Worm (Caenorhabditis elegans) whole organism, L2 larva: ENCODE measurements around the gene sfxn-1.4.

Experiments used
- C34F6.9 ChIP-seq: fragments of 150-350 bp; optimal IDR thresholded peaks from 2 replicates; lab custom pipeline; 2014; ENCODE audit warnings: missing biosample characterization, missing genetic modification characterization
- F13H6.1 ChIP-seq: sonication (generic microtip); optimal IDR thresholded peaks from 2 replicates; lab custom pipeline; 2016; ENCODE audit warnings: missing genetic modification characterization, missing compliant biosample characterization
- R02D3.7 ChIP-seq: fragments of 150-350 bp; optimal IDR thresholded peaks from 2 replicates; lab custom pipeline; 2014; ENCODE audit warnings: missing biosample characterization, missing genetic modification characterization
- Y55F3AM.14 ChIP-seq: fragments of 200-800 bp; sonication (Bioruptor generic); optimal IDR thresholded peaks from 2 replicates; lab custom pipeline; 2018; ENCODE audit warnings: mild to moderate bottlenecking, missing genetic modification characterization, missing compliant biosample characterization
- ZK546.5 ChIP-seq: sonication (generic microtip); optimal IDR thresholded peaks from 2 replicates; lab custom pipeline; 2017; ENCODE audit warnings: missing biosample characterization, missing genetic modification characterization
- alr-1 ChIP-seq: fragments of 150-350 bp; optimal IDR thresholded peaks from 2 replicates; lab custom pipeline; 2014; ENCODE audit warnings: missing biosample characterization, missing genetic modification characterization
- aly-2 ChIP-seq: fragments of 150-350 bp; optimal IDR thresholded peaks from 2 replicates; lab custom pipeline; 2014; ENCODE audit warnings: missing biosample characterization, missing genetic modification characterization
- ama-1 ChIP-seq: fragments of 150-350 bp; optimal IDR thresholded peaks from 2 replicates; lab custom pipeline; 2018; ENCODE audit warnings: inconsistent platforms
- ceh-82 ChIP-seq: fragments of 150-350 bp; optimal IDR thresholded peaks from 2 replicates; lab custom pipeline; 2014; ENCODE audit warnings: missing biosample characterization, missing genetic modification characterization
- crh-2 ChIP-seq: sonication (generic microtip); optimal IDR thresholded peaks from 2 replicates; lab custom pipeline; 2017; ENCODE audit warnings: missing biosample characterization, missing genetic modification characterization
- dmd-4 ChIP-seq: sonication (generic microtip); optimal IDR thresholded peaks from 2 replicates; lab custom pipeline; 2017; ENCODE audit warnings: missing biosample characterization, missing genetic modification characterization
- egl-27 ChIP-seq: sonication (generic microtip); optimal IDR thresholded peaks from 3 replicates; lab custom pipeline; 2017; ENCODE audit warnings: missing biosample characterization, missing genetic modification reagents, missing genetic modification characterization
- elt-1 ChIP-seq: fragments of 150-350 bp; optimal IDR thresholded peaks from 2 replicates; lab custom pipeline; 2014; ENCODE audit warnings: missing biosample characterization, missing genetic modification characterization
- elt-3 ChIP-seq: sonication (generic microtip); optimal IDR thresholded peaks from 2 replicates; lab custom pipeline; 2017; ENCODE audit warnings: missing biosample characterization, missing genetic modification characterization
- fos-1 ChIP-seq: fragments of 150-350 bp; optimal IDR thresholded peaks from 2 replicates; lab custom pipeline; 2014; ENCODE audit warnings: missing biosample characterization, missing genetic modification characterization
- gmeb-1 ChIP-seq: fragments of 150-350 bp; optimal IDR thresholded peaks from 2 replicates; lab custom pipeline; 2014; ENCODE audit warnings: missing biosample characterization, missing genetic modification characterization
- lin-11 ChIP-seq: fragments of 150-350 bp; sonication (generic microtip); optimal IDR thresholded peaks from 2 replicates; lab custom pipeline; 2014; ENCODE audit warnings: missing biosample characterization, missing genetic modification characterization, inconsistent platforms, mixed read lengths
- lin-13 ChIP-seq: fragments of 150-350 bp; optimal IDR thresholded peaks from 2 replicates; lab custom pipeline; 2014; ENCODE audit warnings: missing biosample characterization, missing genetic modification reagents, missing genetic modification characterization
- lin-39 ChIP-seq: fragments of 150-350 bp; optimal IDR thresholded peaks from 2 replicates; lab custom pipeline; 2014; ENCODE audit warnings: missing biosample characterization, missing genetic modification reagents, missing genetic modification characterization
- lsy-2 ChIP-seq, 2 experiments: fragments of 150-350 bp in 1 of 2; sonication (generic microtip) in 1 of 2; optimal IDR thresholded peaks; 2 replicates each; lab custom pipeline; 2014 to 2017; ENCODE audit warnings: missing biosample characterization in 2 of 2, missing genetic modification characterization in 2 of 2
- mbf-1 ChIP-seq: sonication (generic microtip); optimal IDR thresholded peaks from 2 replicates; lab custom pipeline; 2017; ENCODE audit warnings: missing biosample characterization, missing genetic modification characterization
- mdl-1 ChIP-seq, 2 experiments: fragments of 150-350 bp in 1 of 2; sonication (generic microtip) in 1 of 2; optimal IDR thresholded peaks; 2 replicates each; lab custom pipeline; 2017; ENCODE audit warnings: missing biosample characterization in 2 of 2, missing genetic modification characterization in 2 of 2
- nhr-10 ChIP-seq: sonication (generic microtip); optimal IDR thresholded peaks from 2 replicates; lab custom pipeline; 2017; ENCODE audit warnings: missing biosample characterization, missing genetic modification characterization
- nhr-11 ChIP-seq: fragments of 150-350 bp; optimal IDR thresholded peaks from 2 replicates; lab custom pipeline; 2014; ENCODE audit warnings: missing biosample characterization, missing genetic modification characterization
- nhr-12 ChIP-seq: fragments of 150-350 bp; optimal IDR thresholded peaks from 2 replicates; lab custom pipeline; 2014; ENCODE audit warnings: missing biosample characterization, missing genetic modification characterization
- nhr-129 ChIP-seq: fragments of 150-350 bp; optimal IDR thresholded peaks from 2 replicates; lab custom pipeline; 2014; ENCODE audit warnings: missing biosample characterization, missing genetic modification characterization
- nhr-21 ChIP-seq: fragments of 150-350 bp; optimal IDR thresholded peaks from 2 replicates; lab custom pipeline; 2014; ENCODE audit warnings: missing biosample characterization, missing genetic modification characterization
- nhr-23 ChIP-seq: fragments of 150-350 bp; optimal IDR thresholded peaks from 2 replicates; lab custom pipeline; 2014; ENCODE audit warnings: missing biosample characterization, missing genetic modification reagents, missing genetic modification characterization
- nhr-237 ChIP-seq: fragments of 150-350 bp; optimal IDR thresholded peaks from 2 replicates; lab custom pipeline; 2014; ENCODE audit warnings: missing biosample characterization, missing genetic modification characterization
- nhr-25 ChIP-seq: fragments of 150-350 bp; sonication (generic microtip); optimal IDR thresholded peaks from 3 replicates; lab custom pipeline; 2014; ENCODE audit warnings: missing biosample characterization, missing genetic modification characterization
- nhr-6 ChIP-seq: fragments of 150-350 bp; optimal IDR thresholded peaks from 2 replicates; lab custom pipeline; 2014; ENCODE audit warnings: missing biosample characterization, missing genetic modification characterization
- nhr-77 ChIP-seq: fragments of 150-350 bp; optimal IDR thresholded peaks from 2 replicates; lab custom pipeline; 2014; ENCODE audit warnings: missing biosample characterization, missing genetic modification characterization
- peb-1 ChIP-seq: fragments of 150-350 bp; optimal IDR thresholded peaks from 2 replicates; lab custom pipeline; 2014; ENCODE audit warnings: missing biosample characterization, missing genetic modification characterization
- sem-4 ChIP-seq: fragments of 150-350 bp; optimal IDR thresholded peaks from 2 replicates; lab custom pipeline; 2014; ENCODE audit warnings: missing biosample characterization, missing genetic modification reagents, missing genetic modification characterization
- skn-1 ChIP-seq: sonication (generic microtip); optimal IDR thresholded peaks from 2 replicates; lab custom pipeline; 2017; ENCODE audit warnings: missing biosample characterization, missing genetic modification characterization
- sma-9 ChIP-seq, 2 experiments: fragments of 150-350 bp in 1 of 2; sonication (generic microtip) in 1 of 2; optimal IDR thresholded peaks; 2 replicates each; lab custom pipeline; 2014 to 2016; ENCODE audit warnings: missing genetic modification characterization in 2 of 2, mild to moderate bottlenecking in 1 of 2, missing biosample characterization in 1 of 2, missing compliant biosample characterization in 1 of 2, missing genetic modification reagents in 1 of 2, moderate library complexity in 1 of 2
- snpc-4 ChIP-seq: fragments of 150-350 bp; optimal IDR thresholded peaks from 2 replicates; lab custom pipeline; 2014; ENCODE audit warnings: missing biosample characterization, missing genetic modification characterization
- unc-39 ChIP-seq: fragments of 150-350 bp; optimal IDR thresholded peaks from 2 replicates; lab custom pipeline; 2014; ENCODE audit warnings: missing biosample characterization, missing genetic modification characterization
- unc-55 ChIP-seq: fragments of 150-350 bp; sonication (generic microtip); optimal IDR thresholded peaks from 3 replicates; lab custom pipeline; 2014; ENCODE audit warnings: missing biosample characterization, missing genetic modification reagents, missing genetic modification characterization
- unc-62 ChIP-seq: fragments of 150-350 bp; optimal IDR thresholded peaks from 2 replicates; lab custom pipeline; 2014; ENCODE audit warnings: missing biosample characterization, missing genetic modification reagents, missing genetic modification characterization
- zag-1 ChIP-seq: fragments of 150-350 bp; optimal IDR thresholded peaks from 2 replicates; lab custom pipeline; 2014; ENCODE audit warnings: missing biosample characterization, missing genetic modification characterization
- ztf-1 ChIP-seq: fragments of 200-800 bp; sonication (Bioruptor generic); conservative IDR thresholded peaks from 2 replicates; pipeline ENCODE4 v1.3.6; 2022; ENCODE audit warnings: missing genetic modification characterization, missing compliant biosample characterization
- ztf-11 ChIP-seq: sonication (generic microtip); optimal IDR thresholded peaks from 2 replicates; lab custom pipeline; 2017; ENCODE audit warnings: missing biosample characterization, missing genetic modification characterization
- ztf-4 ChIP-seq: fragments of 150-350 bp; optimal IDR thresholded peaks from 2 replicates; lab custom pipeline; 2014; ENCODE audit warnings: missing biosample characterization, missing genetic modification characterization

sfxn-1.4 gene

ce11 chrII:11727438-11727837 is 46.4 kb upstream of the sfxn-1.4 start:
- no peak for TF ChIP-seq aly-2 (tag; lab: Kevin White, UChicago)
- no peak for TF ChIP-seq nhr-25
- no peak for TF ChIP-seq mdl-1 (tag; optimal IDR thresholded peaks at IDR 0.05; lab: Kevin White, UChicago)
- TF ChIP-seq sem-4 (tag; lab: Kevin White, UChicago) = no peak
- TF ChIP-seq ztf-1 = no peak
- TF ChIP-seq lsy-2 (tag; optimal IDR thresholded peaks at IDR 0.05; lab: Kevin White, UChicago) = no peak

DNA sequence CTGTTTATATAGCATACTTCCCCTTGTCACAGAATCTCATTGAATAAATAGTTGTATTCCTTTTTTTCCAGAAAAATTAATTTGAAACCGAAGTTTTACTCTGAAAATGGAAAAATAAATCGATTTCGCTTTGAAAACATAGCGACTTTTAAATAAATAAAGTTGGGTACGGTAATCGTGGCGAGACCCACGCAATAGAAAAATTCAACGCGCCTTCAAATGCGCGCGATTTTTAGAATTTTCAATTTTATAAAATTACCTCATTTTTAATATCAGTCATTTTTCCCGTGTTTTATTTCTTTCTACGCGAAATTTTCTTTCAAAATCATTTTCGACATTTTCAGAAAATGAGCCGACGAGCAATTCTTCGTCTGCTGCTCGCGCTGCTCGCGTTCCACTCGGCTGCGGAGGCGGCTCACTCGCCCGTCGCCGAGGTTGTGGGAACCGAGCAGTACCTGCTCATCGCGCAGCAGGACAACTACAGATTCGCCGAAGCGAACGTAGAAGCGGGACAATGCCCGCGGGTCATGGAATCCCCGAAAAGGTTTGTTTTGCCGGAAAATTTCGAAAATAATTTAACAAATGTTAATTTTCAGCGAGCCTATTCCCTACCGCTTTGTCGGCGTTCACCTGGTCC is 45.6 kb upstream of the sfxn-1.4 start, which contains the start of gene F13D12.5:
Gene F13D12.5 (plus strand): TSS at position 345 of the 637 bp plus-strand sequence.
- peak; percentile 38 for TF ChIP-seq ztf-4
- TF ChIP-seq nhr-11 = no peak

ce11 chrII:11725615-11726014 is 44.6 kb upstream of the sfxn-1.4 start:
- no peak for TF ChIP-seq nhr-129 (tag; lab: Kevin White, UChicago)
- no peak for TF ChIP-seq gmeb-1 (tag; lab: Kevin White, UChicago)
- TF ChIP-seq nhr-25 = no peak
- TF ChIP-seq alr-1 = no peak
- no peak for TF ChIP-seq elt-3 (tag; lab: Kevin White, UChicago)
- no peak for TF ChIP-seq elt-1 (tag; lab: Kevin White, UChicago)
- no peak for TF ChIP-seq crh-2
- TF ChIP-seq C34F6.9 (tag; lab: Kevin White, UChicago) = no peak
- TF ChIP-seq nhr-237 = no peak
- TF ChIP-seq Y55F3AM.14 (GFP tag; lab: Kevin White, UChicago) = no peak
- TF ChIP-seq unc-62 = no peak
- TF ChIP-seq lin-11 (tag; lab: Kevin White, UChicago) = no peak
- TF ChIP-seq lsy-2 (tag; optimal IDR thresholded peaks at IDR 0.05; lab: Kevin White, UChicago) = no peak
- no peak for TF ChIP-seq snpc-4 (tag; lab: Kevin White, UChicago)
- TF ChIP-seq R02D3.7 (tag; lab: Kevin White, UChicago) = no peak
- TF ChIP-seq skn-1 (tag; lab: Kevin White, UChicago) = no peak
- no peak for TF ChIP-seq ztf-4
- TF ChIP-seq F13H6.1 (tag; lab: Kevin White, UChicago) = no peak

- TF ChIP-seq elt-1 (tag; lab: Kevin White, UChicago) (no peak), nhr-237 (no peak), nhr-10 (no peak), unc-39 (tag; lab: Kevin White, UChicago) (no peak), egl-27 (tag; lab: Kevin White, UChicago) (peak; percentile 41), nhr-129 (tag; lab: Kevin White, UChicago) (peak; percentile 42), nhr-6 (tag; lab: Kevin White, UChicago) (peak; percentile 26), skn-1 (tag; lab: Kevin White, UChicago) (no peak), unc-55 (GFP tag; lab: Kevin White, UChicago) (peak; percentile 1), lsy-2 (tag; optimal IDR thresholded peaks at IDR 0.05; lab: Kevin White, UChicago) (peak in 1 of 2 experiments; percentile 65), ztf-1 (no peak), crh-2 (peak; percentile 64), ztf-4 (no peak), nhr-21 (tag; lab: Kevin White, UChicago) (no peak), lin-11 (tag; lab: Kevin White, UChicago) (no peak), lin-39 (tag; lab: Kevin White, UChicago) (no peak), ama-1 (lab: Kevin White, UChicago) (no peak), mbf-1 (no peak), sma-9 (GFP tag; optimal IDR thresholded peaks at IDR 0.05; lab: Kevin White, UChicago) (peak; percentile 48), sma-9 (tag; optimal IDR thresholded peaks at IDR 0.05; lab: Kevin White, UChicago) (no peak), zag-1 (tag; lab: Kevin White, UChicago) (peak; percentile 55), alr-1 (no peak), ztf-11 (no peak), mdl-1 (tag; optimal IDR thresholded peaks at IDR 0.05; lab: Kevin White, UChicago) (peak; percentile 4 to 13), gmeb-1 (tag; lab: Kevin White, UChicago) (no peak), lin-13 (GFP tag; lab: Kevin White, UChicago) (peak; percentile 3), fos-1 (tag; lab: Kevin White, UChicago) (peak; percentile 10), nhr-23 (tag; lab: Kevin White, UChicago) (no peak), R02D3.7 (tag; lab: Kevin White, UChicago) (no peak), ceh-82 (no peak), snpc-4 (tag; lab: Kevin White, UChicago) (no peak), nhr-12 (tag; lab: Kevin White, UChicago) (no peak), C34F6.9 (tag; lab: Kevin White, UChicago) (peak; percentile 80), nhr-25 (peak; percentile 52), ZK546.5 (tag; lab: Kevin White, UChicago) (no peak), sem-4 (tag; lab: Kevin White, UChicago) (peak; percentile 65), dmd-4 (no peak), unc-62 (no peak), elt-3 (tag; lab: Kevin White, UChicago) (no peak), aly-2 (tag; lab: Kevin White, UChicago) (no peak), Y55F3AM.14 (GFP tag; lab: Kevin White, UChicago) (no peak), F13H6.1 (tag; lab: Kevin White, UChicago) (peak; percentile 39), nhr-11 (no peak), peb-1 (tag; lab: Kevin White, UChicago) (no peak), nhr-77 (tag; lab: Kevin White, UChicago) (no peak)
Observed at ce11 chrII:11724362-11724761, 43.3 kb upstream of the sfxn-1.4 start.
